Worm (Caenorhabditis elegans): ENCODE results near the gene sdhb-1.

ce11 chrII:9377158-9377557 lies 24.6 kb upstream of the sdhb-1 start, which contains the start of gene C06C3.10:
- TF ChIP-seq flt-1 (GFP tag; IDR thresholded peaks at IDR 0.05) = no peak
- no peak for TF ChIP-seq cog-1 (tag; optimal IDR thresholded peaks at IDR 0.05)

Data from whole organism, midembryonic.